Worm (Caenorhabditis elegans) whole organism, young adult: ENCODE data around the gene sre-46.

Experiments
- D2030.7 ChIP-seq: fragments of 200-800 bp; sonication (Bioruptor generic); IDR thresholded peaks from 2 replicates; pipeline ENCODE4 v1.3.6; 2022; ENCODE audit warnings: missing genetic modification reagents, missing genetic modification characterization, missing compliant biosample characterization
- cebp-1 ChIP-seq, 2 experiments: fragments of 200-800 bp in 1 of 2; sonication (Bioruptor generic) in 1 of 2; sonication (generic microtip) in 1 of 2; IDR thresholded peaks in 1 of 2; optimal IDR thresholded peaks in 1 of 2; 2 replicates each; pipeline versions ENCODE4 v1.3.6 to Lab custom; 2017 to 2022; ENCODE audit warnings: missing compliant biosample characterization in 2 of 2, missing genetic modification characterization in 2 of 2, mild to moderate bottlenecking in 1 of 2, missing genetic modification reagents in 1 of 2, moderate library complexity in 1 of 2
- egrh-3 ChIP-seq: fragments of 200-800 bp; sonication (Bioruptor generic); IDR thresholded peaks from 2 replicates; pipeline ENCODE4 v1.3.6; 2022; ENCODE audit warnings: missing genetic modification reagents, missing genetic modification characterization, missing compliant biosample characterization
- lin-26 ChIP-seq: fragments of 200-800 bp; sonication (Bioruptor generic); IDR thresholded peaks from 2 replicates; pipeline ENCODE4 v1.3.6; 2022; ENCODE audit warnings: missing genetic modification reagents, missing genetic modification characterization, missing compliant biosample characterization
- lin-40 ChIP-seq: sonication (generic microtip); optimal IDR thresholded peaks from 2 replicates; lab custom pipeline; 2016; ENCODE audit warnings: missing genetic modification characterization, mild to moderate bottlenecking, missing compliant biosample characterization, missing genotype, missing genetic modification reagents
- pha-4 ChIP-seq: fragments of 150-350 bp; sonication (generic microtip); optimal IDR thresholded peaks from 2 replicates; lab custom pipeline; 2014; ENCODE audit warnings: missing biosample characterization, missing genetic modification reagents, missing genetic modification characterization
- somi-1 ChIP-seq: fragments of 200-800 bp; sonication (Bioruptor generic); optimal IDR thresholded peaks from 2 replicates; lab custom pipeline; 2018; ENCODE audit warnings: mild to moderate bottlenecking, missing genetic modification characterization, missing compliant biosample characterization
- tbx-9 ChIP-seq: sonication (generic microtip); optimal IDR thresholded peaks from 2 replicates; lab custom pipeline; 2016; ENCODE audit warnings: borderline replicate concordance, missing genetic modification characterization, inconsistent platforms, missing compliant biosample characterization
- unc-62 ChIP-seq: fragments of 150-350 bp; optimal IDR thresholded peaks from 2 replicates; lab custom pipeline; 2014; ENCODE audit warnings: missing biosample characterization, missing genetic modification reagents, missing genetic modification characterization

DNA sequence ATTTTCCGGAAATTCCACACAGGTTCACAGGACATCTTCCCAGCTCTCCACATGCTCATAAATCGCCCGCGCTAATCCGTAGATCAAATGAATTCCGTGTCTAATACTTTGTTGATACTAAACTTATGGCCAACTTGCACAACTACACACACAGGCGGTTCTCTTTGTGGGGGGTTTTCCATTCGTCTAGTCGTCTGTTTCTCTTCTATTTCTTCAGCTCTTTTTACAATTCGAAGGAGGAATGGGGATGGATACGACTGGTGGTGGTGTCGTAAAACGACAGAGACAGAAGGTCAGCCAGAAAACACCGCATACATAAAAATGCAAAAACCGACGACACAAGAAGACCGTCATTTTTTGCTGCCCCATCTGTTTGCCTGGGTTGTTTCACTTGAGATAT lies 18.3 kb upstream of the sre-46 start:
- no peak for TF ChIP-seq pha-4 (tag; lab: Kevin White, UChicago)
- no peak for TF ChIP-seq egrh-3 (GFP tag; lab: Robert Waterston, UW)
- no peak for TF ChIP-seq lin-26 (GFP tag; lab: Robert Waterston, UW)
- no peak for TF ChIP-seq lin-40 (tag; lab: Kevin White, UChicago)
- TF ChIP-seq somi-1 (GFP tag; lab: Kevin White, UChicago), result no peak
- no peak for TF ChIP-seq cebp-1 (GFP tag; IDR thresholded peaks at IDR 0.05; lab: Robert Waterston, UW)
- no peak for TF ChIP-seq cebp-1 (tag; optimal IDR thresholded peaks at IDR 0.05; lab: Kevin White, UChicago)
- TF ChIP-seq unc-62 (GFP tag; lab: Kevin White, UChicago), result no peak
- no peak for TF ChIP-seq tbx-9 (tag; lab: Kevin White, UChicago)
- no peak for TF ChIP-seq D2030.7
